Fruit fly (Drosophila melanogaster) whole organism, adult: Measurements from ENCODE around the gene CG10343.

Experiments
- CG11617 ChIP-seq: fragments of 200-800 bp; sonication (Bioruptor generic); optimal IDR thresholded peaks from 2 replicates; lab custom pipeline; 2017; ENCODE audit warnings: mild to moderate bottlenecking, missing biosample characterization, missing genetic modification reagents, missing genetic modification characterization
- CG33017 ChIP-seq: fragments of 200-800 bp; sonication (Bioruptor generic); optimal IDR thresholded peaks from 2 replicates; lab custom pipeline; 2018; ENCODE audit warnings: missing biosample characterization, mild to moderate bottlenecking, missing genetic modification characterization, moderate library complexity
- tj ChIP-seq: fragments of 200-800 bp; sonication (Bioruptor generic); optimal IDR thresholded peaks from 3 replicates; lab custom pipeline; 2017; ENCODE audit warnings: missing biosample characterization, mild to moderate bottlenecking, missing genetic modification characterization, moderate library complexity

- no peak for TF ChIP-seq tj (GFP tag; lab: Kevin White, UChicago)
- TF ChIP-seq CG33017 (tag; lab: Kevin White, UChicago), result no peak
- TF ChIP-seq CG11617 (GFP tag; lab: Kevin White, UChicago), result no peak
Measured at dm6 chr2L:18681903-18682302, 21.4 kb upstream of the CG10343 start, which contains the start of gene tos.
